Worm (Caenorhabditis elegans): ENCODE data around the gene R02F11.3.

R02F11.3 gene

DNA sequence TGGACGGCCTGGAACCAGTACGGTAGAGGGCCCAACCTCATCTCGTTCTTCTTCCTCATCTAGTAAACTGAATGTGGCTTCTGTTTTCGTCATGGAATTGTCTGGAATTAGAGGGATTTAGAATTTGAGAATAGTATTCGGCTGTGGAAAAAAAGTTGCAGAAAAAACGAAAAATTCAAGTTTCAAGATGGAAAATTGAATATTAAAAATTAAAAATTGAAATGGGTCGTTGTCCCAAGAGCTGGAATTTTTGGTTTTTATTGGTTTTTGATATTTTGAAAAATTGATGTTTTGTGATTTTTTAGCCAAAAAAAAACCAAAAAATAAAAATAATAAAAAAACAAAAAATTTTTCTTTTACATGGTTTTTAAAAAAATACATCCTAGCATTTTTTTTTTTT, at the start of gene R02F11.3:
TSS of gene R02F11.3 (minus strand) at position 101 of the 400 bp plus-strand sequence.
- no peak for TF ChIP-seq nhr-10 (tag; optimal IDR thresholded peaks at IDR 0.05)
- no peak for TF ChIP-seq daf-16 (GFP tag; optimal IDR thresholded peaks at IDR 0.05)
- TF ChIP-seq daf-16 (tag; optimal IDR thresholded peaks at IDR 0.05), result no peak
- TF ChIP-seq fkh-10 (GFP tag; optimal IDR thresholded peaks at IDR 0.05), result no peak
- no peak for TF ChIP-seq dmd-6 (GFP tag; IDR thresholded peaks at IDR 0.05)
- no peak for TF ChIP-seq nhr-42 (GFP tag; IDR thresholded peaks at IDR 0.05)
- TF ChIP-seq mep-1 (tag; optimal IDR thresholded peaks at IDR 0.05), result no peak
- no peak for TF ChIP-seq mdt-29 (GFP tag; IDR thresholded peaks at IDR 0.05)
- TF ChIP-seq arid-1 (GFP tag; conservative IDR thresholded peaks at IDR 0.05), result no peak
- no peak for TF ChIP-seq hlh-11 (tag; optimal IDR thresholded peaks at IDR 0.05)
- no peak for TF ChIP-seq Y48G9A.11 (GFP tag; IDR thresholded peaks at IDR 0.05)
- TF ChIP-seq set-16 (GFP tag; IDR thresholded peaks at IDR 0.05), result no peak

DNA sequence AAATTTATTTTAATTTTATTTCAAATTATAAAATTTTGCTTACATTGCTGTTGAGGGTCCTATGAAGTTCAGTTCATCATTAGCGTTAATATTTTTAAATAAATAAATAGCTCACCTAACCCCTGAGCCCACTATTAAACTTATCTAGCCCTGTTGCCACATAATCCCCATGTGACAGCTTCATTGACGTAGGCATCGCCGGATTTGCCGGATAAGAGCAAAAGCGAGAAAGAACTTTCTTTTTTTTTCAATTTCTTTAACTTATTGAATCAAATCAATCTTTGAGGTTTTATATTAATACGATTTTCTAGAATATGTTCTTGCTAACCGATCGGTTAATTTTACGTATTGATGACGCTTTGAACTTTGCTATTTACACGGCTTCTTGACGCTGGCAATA, 46.2 kb upstream of the R02F11.3 start:
- no peak for TF ChIP-seq unc-62 (GFP tag; optimal IDR thresholded peaks at IDR 0.05 in 1 of 2)
- TF ChIP-seq unc-62 (tag; optimal IDR thresholded peaks at IDR 0.05), result no peak
- TF ChIP-seq unc-130 (GFP tag; optimal IDR thresholded peaks at IDR 0.05), result no peak
- TF ChIP-seq nhr-48 (tag; optimal IDR thresholded peaks at IDR 0.05), result no peak
- TF ChIP-seq dmd-9 (GFP tag; IDR thresholded peaks at IDR 0.05), result no peak
- no peak for TF ChIP-seq pqm-1 (tag; optimal IDR thresholded peaks at IDR 0.05)
- TF ChIP-seq ceh-32 (tag; optimal IDR thresholded peaks at IDR 0.05; ENCODE audit: poor library complexity), result no peak
- TF ChIP-seq nhr-10 (tag; optimal IDR thresholded peaks at IDR 0.05), result no peak
- TF ChIP-seq set-16 (GFP tag; IDR thresholded peaks at IDR 0.05), result no peak
- no peak for TF ChIP-seq F37D6.2 (tag; optimal IDR thresholded peaks at IDR 0.05)
- no peak for TF ChIP-seq nhr-102 (tag; optimal IDR thresholded peaks at IDR 0.05)
- no peak for TF ChIP-seq skn-1 (tag; optimal IDR thresholded peaks at IDR 0.05)
- no peak for TF ChIP-seq mxl-3 (GFP tag; optimal IDR thresholded peaks at IDR 0.05)
- no peak for TF ChIP-seq lin-29 (GFP tag; IDR thresholded peaks at IDR 0.05)

ce11 chrV:4851138-4851537, 45.4 kb upstream of the R02F11.3 start, which contains the start of gene nex-4:
TSS of gene nex-4 (plus strand) at chrV:4851438.
- no peak for TF ChIP-seq mxl-3 (GFP tag; optimal IDR thresholded peaks at IDR 0.05)
- no peak for TF ChIP-seq lin-1 (GFP tag; IDR thresholded peaks at IDR 0.05)
- no peak for TF ChIP-seq fkh-10 (GFP tag; optimal IDR thresholded peaks at IDR 0.05)
- no peak for TF ChIP-seq pqm-1 (tag; optimal IDR thresholded peaks at IDR 0.05)
- TF ChIP-seq saeg-2 (GFP tag; IDR thresholded peaks at IDR 0.05), result no peak
- TF ChIP-seq hmg-1.1 (GFP tag; IDR thresholded peaks at IDR 0.05), result no peak

DNA sequence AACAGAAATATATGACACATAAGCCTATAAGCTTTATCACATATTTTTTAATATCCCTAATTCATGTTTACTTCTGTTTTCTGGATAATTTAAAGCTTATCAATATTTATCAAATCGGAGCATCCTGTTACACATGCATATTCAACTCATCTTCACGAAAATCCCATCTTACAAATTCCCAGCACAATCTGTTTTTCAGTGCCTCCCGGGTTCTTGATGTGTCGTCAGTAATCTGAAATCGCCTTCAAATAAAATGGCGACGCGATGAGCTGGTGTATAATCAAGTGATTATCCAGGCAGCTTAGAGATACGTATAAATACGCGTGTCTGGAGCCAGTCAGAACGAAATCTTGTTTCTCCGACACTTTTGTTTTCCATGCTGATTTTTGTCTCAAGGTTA, 44.7 kb upstream of the R02F11.3 start:
- no peak for TF ChIP-seq unc-62 (GFP tag; optimal IDR thresholded peaks at IDR 0.05 in 1 of 2)
- no peak for TF ChIP-seq unc-62 (tag; optimal IDR thresholded peaks at IDR 0.05)
- no peak for TF ChIP-seq pqm-1 (tag; optimal IDR thresholded peaks at IDR 0.05)
- no peak for TF ChIP-seq aly-2 (tag; optimal IDR thresholded peaks at IDR 0.05)
- TF ChIP-seq hif-1 (tag; optimal IDR thresholded peaks at IDR 0.05), result no peak
- no peak for TF ChIP-seq F37D6.2 (tag; optimal IDR thresholded peaks at IDR 0.05)
- TF ChIP-seq jun-1 (tag; optimal IDR thresholded peaks at IDR 0.05), result no peak
- no peak for TF ChIP-seq Y5F2A.4 (GFP tag; optimal IDR thresholded peaks at IDR 0.05)
- no peak for TF ChIP-seq egl-43 (GFP tag; IDR thresholded peaks at IDR 0.05)
- no peak for TF ChIP-seq nhr-28 (tag; optimal IDR thresholded peaks at IDR 0.05)

- TF ChIP-seq zfp-2 (tag; optimal IDR thresholded peaks at IDR 0.05) (no peak), madf-5 (GFP tag; IDR thresholded peaks at IDR 0.05) (no peak), mxl-2 (GFP tag; conservative IDR thresholded peaks at IDR 0.05) (no peak), lin-39 (tag; optimal IDR thresholded peaks at IDR 0.05) (no peak), mep-1 (tag; optimal IDR thresholded peaks at IDR 0.05) (no peak), mes-2 (tag; optimal IDR thresholded peaks at IDR 0.05; ENCODE audit: poor library complexity, severe bottlenecking) (no peak), unc-39 (tag; optimal IDR thresholded peaks at IDR 0.05) (no peak), ceh-20 (GFP tag; IDR thresholded peaks at IDR 0.05) (no peak), ctbp-1 (GFP tag; IDR thresholded peaks at IDR 0.05) (no peak), attf-4 (tag; optimal IDR thresholded peaks at IDR 0.05) (no peak), daf-19 (GFP tag; conservative IDR thresholded peaks at IDR 0.05) (no peak), zip-2 (tag; optimal IDR thresholded peaks at IDR 0.05) (no peak), nhr-6 (tag; optimal IDR thresholded peaks at IDR 0.05) (peak; percentile 15), nhr-28 (tag; optimal IDR thresholded peaks at IDR 0.05) (peak; percentile 46), duxl-1 (tag; optimal IDR thresholded peaks at IDR 0.05; ENCODE audit: poor library complexity) (no peak)
Observed at ce11 chrV:4847424-4847823, 41.7 kb upstream of the R02F11.3 start, which contains the start of gene abhd-5.1. TSS of gene abhd-5.1 (plus strand) at chrV:4847653.
